Fruit fly (Drosophila melanogaster) whole organism, wandering third instar larva: ENCODE measurements around the gene GstT3.
A peak's percentile ranks its signal among the peaks of the same experiment; 100 is the strongest.

Experiments used
- CG9705 ChIP-seq: fragments of 200-800 bp; sonication (Bioruptor generic); optimal IDR thresholded peaks from 2 replicates; lab custom pipeline; 2018; ENCODE audit warnings: missing biosample characterization, mild to moderate bottlenecking, missing genetic modification characterization
- Dfd ChIP-seq: fragments of >200 bp; optimal IDR thresholded peaks from 2 replicates; lab custom pipeline; 2017; ENCODE audit warnings: missing biosample characterization, missing genetic modification characterization
- Hr78 ChIP-seq: fragments of >200 bp; optimal IDR thresholded peaks from 2 replicates; lab custom pipeline; 2017; ENCODE audit warnings: missing biosample characterization, missing genetic modification characterization
- Jra ChIP-seq: sonication (Bioruptor generic); optimal IDR thresholded peaks from 2 replicates; lab custom pipeline; 2016; ENCODE audit warnings: missing biosample characterization, missing genetic modification characterization
- OdsH ChIP-seq: fragments of 200-800 bp; sonication (Bioruptor generic); optimal IDR thresholded peaks from 2 replicates; lab custom pipeline; 2016; ENCODE audit warnings: missing biosample characterization, mild to moderate bottlenecking, missing genetic modification characterization
- br ChIP-seq: fragments of 200-800 bp; sonication (Bioruptor generic); optimal IDR thresholded peaks from 2 replicates; lab custom pipeline; 2016; ENCODE audit warnings: missing biosample characterization, missing genetic modification characterization
- dsf ChIP-seq: sonication (Bioruptor generic); optimal IDR thresholded peaks from 2 replicates; lab custom pipeline; 2016; ENCODE audit warnings: missing biosample characterization, missing genetic modification characterization, borderline replicate concordance
- h ChIP-seq: fragments of 200-800 bp; sonication (Bioruptor generic); optimal IDR thresholded peaks from 3 replicates; lab custom pipeline; 2016; ENCODE audit warnings: missing biosample characterization, mild to moderate bottlenecking, missing genetic modification characterization
- jim ChIP-seq: fragments of 175-275, 200-325 bp; sonication (Bioruptor generic); optimal IDR thresholded peaks from 2 replicates; lab custom pipeline; 2016; ENCODE audit warnings: missing biosample characterization, mild to moderate bottlenecking, missing genetic modification characterization
- pan ChIP-seq: fragments of >200 bp; optimal IDR thresholded peaks from 2 replicates; lab custom pipeline; 2017
- sv ChIP-seq: fragments of 200-800 bp; sonication (Bioruptor generic); optimal IDR thresholded peaks from 3 replicates; lab custom pipeline; 2016; ENCODE audit warnings: missing biosample characterization, missing genetic modification characterization
- usp ChIP-seq: fragments of >200 bp; optimal IDR thresholded peaks from 2 replicates; lab custom pipeline; 2017; ENCODE audit warnings: missing biosample characterization, missing genetic modification characterization

dm6 chrX:20495767-20496656 is 28.8 kb downstream of the GstT3 start:
- TF ChIP-seq usp (GFP tag; lab: Kevin White, UChicago) (no peak), pan (lab: Kevin White, UChicago) (peak; percentile 49), sv (GFP tag; lab: Kevin White, UChicago) (peak; percentile 54), OdsH (GFP tag; lab: Kevin White, UChicago) (peak; percentile 28), CG9705 (GFP tag; lab: Kevin White, UChicago) (no peak), jim (GFP tag; lab: Kevin White, UChicago) (no peak), br (peak; percentile 44), Jra (GFP tag; lab: Kevin White, UChicago) (no peak), Hr78 (GFP tag; lab: Kevin White, UChicago) (no peak), dsf (GFP tag; lab: Kevin White, UChicago) (no peak), Dfd (GFP tag; lab: Kevin White, UChicago) (no peak), h (GFP tag; lab: Kevin White, UChicago) (peak; percentile 59)
